Worm (Caenorhabditis elegans): ENCODE results near the gene F13E9.9.
A peak's percentile ranks its signal among the peaks of the same experiment; 100 is the strongest.

Gene F13E9.9

ce11 chrIV:10918877-10919560, 20.0 kb upstream of the F13E9.9 start (continued):
- TF ChIP-seq nhr-80 (tag; optimal IDR thresholded peaks at IDR 0.05) (peak; percentile 83), attf-5 (GFP tag; optimal IDR thresholded peaks at IDR 0.05) (peak; percentile 89), aptf-2 (GFP tag; conservative IDR thresholded peaks at IDR 0.05) (no peak), cebp-1 (GFP tag; IDR thresholded peaks at IDR 0.05) (no peak), cebp-1 (tag; optimal IDR thresholded peaks at IDR 0.05) (peak; percentile 78), ztf-22 (GFP tag; optimal IDR thresholded peaks at IDR 0.05) (no peak), tbx-9 (tag; optimal IDR thresholded peaks at IDR 0.05; ENCODE audit: borderline replicate concordance) (no peak), ceh-91 (GFP tag; IDR thresholded peaks at IDR 0.05) (peak; percentile 68), tbp1 (GFP tag; optimal IDR thresholded peaks at IDR 0.05) (peak; percentile 38), ceh-27 (GFP tag; optimal IDR thresholded peaks at IDR 0.05) (peak; percentile 87), Y53G8AR.9 (GFP tag; conservative IDR thresholded peaks at IDR 0.05) (no peak), somi-1 (GFP tag; optimal IDR thresholded peaks at IDR 0.05) (peak; percentile 38), madf-6 (GFP tag; IDR thresholded peaks at IDR 0.05) (peak; percentile 96), B0261.1 (tag; optimal IDR thresholded peaks at IDR 0.05) (no peak), madf-8 (GFP tag; conservative IDR thresholded peaks at IDR 0.05) (peak; percentile 91), K12H6.12 (tag; optimal IDR thresholded peaks at IDR 0.05) (peak; percentile 77), mes-4 (tag; optimal IDR thresholded peaks at IDR 0.05) (no peak), dox-1 (GFP tag; IDR thresholded peaks at IDR 0.05) (peak; percentile 84), F57A8.1 (GFP tag; optimal IDR thresholded peaks at IDR 0.05) (no peak), nfyb-1 (GFP tag; IDR thresholded peaks at IDR 0.05) (peak; percentile 62; the same call in 1 of the 2 replicates), ceh-40 (GFP tag; IDR thresholded peaks at IDR 0.05) (no peak), D2030.7 (GFP tag; IDR thresholded peaks at IDR 0.05) (peak; percentile 14; the same call in 1 of the 2 replicates), let-607 (tag; optimal IDR thresholded peaks at IDR 0.05) (no peak), egl-44 (GFP tag; IDR thresholded peaks at IDR 0.05) (no peak), rec-8 (tag; optimal IDR thresholded peaks at IDR 0.05) (no peak), F23B12.7 (tag; optimal IDR thresholded peaks at IDR 0.05; ENCODE audit: insufficient read depth) (no peak), zfh-2 (GFP tag; conservative IDR thresholded peaks at IDR 0.05) (peak; percentile 85), zim-3 (tag; optimal IDR thresholded peaks at IDR 0.05) (no peak), lsl-1 (GFP tag; optimal IDR thresholded peaks at IDR 0.05) (peak; percentile 93), nhr-90 (tag; optimal IDR thresholded peaks at IDR 0.05) (peak; percentile 16), madf-3 (GFP tag; IDR thresholded peaks at IDR 0.05) (no peak), ztf-25 (GFP tag; IDR thresholded peaks at IDR 0.05) (no peak), ccch-3 (GFP tag; optimal IDR thresholded peaks at IDR 0.05) (no peak), hlh-12 (tag; optimal IDR thresholded peaks at IDR 0.05) (no peak), fkh-3 (tag; optimal IDR thresholded peaks at IDR 0.05) (no peak), snpc-1.3 (tag; optimal IDR thresholded peaks at IDR 0.05; ENCODE audit: insufficient read depth) (no peak), snpc-1.1 (tag; optimal IDR thresholded peaks at IDR 0.05; ENCODE audit: insufficient read depth) (no peak), unc-62 (GFP tag; optimal IDR thresholded peaks at IDR 0.05) (no peak), aptf-3 (GFP tag; IDR thresholded peaks at IDR 0.05) (no peak), hmg-1.2 (GFP tag; IDR thresholded peaks at IDR 0.05) (peak; percentile 91), rcor-1 (GFP tag; IDR thresholded peaks at IDR 0.05) (no peak), lin-40 (tag; optimal IDR thresholded peaks at IDR 0.05) (peak; percentile 75), repo-1 (tag; optimal IDR thresholded peaks at IDR 0.05) (no peak), sea-2 (GFP tag; IDR thresholded peaks at IDR 0.05) (no peak), bed-1 (GFP tag; IDR thresholded peaks at IDR 0.05) (no peak), B0035.1 (tag; optimal IDR thresholded peaks at IDR 0.05) (no peak), B0336.3 (GFP tag; IDR thresholded peaks at IDR 0.05) (peak; percentile 74)
